Worm (Caenorhabditis elegans): ENCODE results near the gene rle-1.

Gene rle-1

ce11 chrIII:10935944-10936343, at the start of gene rle-1:
TSS of gene rle-1 (plus strand) at chrIII:10936244.
- TF ChIP-seq nhr-11 (tag; optimal IDR thresholded peaks at IDR 0.05) (no peak), nhr-77 (tag; optimal IDR thresholded peaks at IDR 0.05) (no peak), unc-62 (GFP tag; optimal IDR thresholded peaks at IDR 0.05) (no peak), zag-1 (tag; optimal IDR thresholded peaks at IDR 0.05) (no peak), ZK546.5 (tag; optimal IDR thresholded peaks at IDR 0.05) (no peak), nhr-76 (tag; optimal IDR thresholded peaks at IDR 0.05) (no peak), nhr-67 (tag; optimal IDR thresholded peaks at IDR 0.05) (no peak), ztf-4 (tag; optimal IDR thresholded peaks at IDR 0.05) (no peak), jun-1 (tag; optimal IDR thresholded peaks at IDR 0.05) (no peak), aly-2 (tag; optimal IDR thresholded peaks at IDR 0.05) (no peak), egl-5 (tag; optimal IDR thresholded peaks at IDR 0.05) (no peak), nhr-12 (tag; optimal IDR thresholded peaks at IDR 0.05) (no peak), mml-1 (tag; optimal IDR thresholded peaks at IDR 0.05) (no peak), fkh-2 (tag; optimal IDR thresholded peaks at IDR 0.05) (no peak), nfya-1 (tag; optimal IDR thresholded peaks at IDR 0.05; ENCODE audit: insufficient read depth) (no peak), sea-2 (GFP tag; optimal IDR thresholded peaks at IDR 0.05) (no peak), elt-1 (tag; optimal IDR thresholded peaks at IDR 0.05) (no peak), nhr-23 (tag; optimal IDR thresholded peaks at IDR 0.05) (no peak)

- TF ChIP-seq ceh-28 (tag; optimal IDR thresholded peaks at IDR 0.05) (no peak), elt-3 (tag; optimal IDR thresholded peaks at IDR 0.05) (no peak), fkh-10 (GFP tag; optimal IDR thresholded peaks at IDR 0.05) (no peak), nhr-237 (tag; optimal IDR thresholded peaks at IDR 0.05) (no peak), hmg-11 (tag; optimal IDR thresholded peaks at IDR 0.05) (no peak), pha-4 (tag; optimal IDR thresholded peaks at IDR 0.05) (no peak), snpc-4 (tag; optimal IDR thresholded peaks at IDR 0.05) (no peak), nhr-67 (tag; optimal IDR thresholded peaks at IDR 0.05) (no peak), nhr-43 (tag; optimal IDR thresholded peaks at IDR 0.05; ENCODE audit: poor library complexity, severe bottlenecking) (no peak), aly-2 (tag; optimal IDR thresholded peaks at IDR 0.05) (no peak)
Measured at ce11 chrIII:10888824-10889223, 47.2 kb upstream of the rle-1 start.

- no peak for TF ChIP-seq lsy-12 (tag; optimal IDR thresholded peaks at IDR 0.05)
- no peak for TF ChIP-seq pha-4 (tag; optimal IDR thresholded peaks at IDR 0.05)
- TF ChIP-seq nhr-77 (tag; optimal IDR thresholded peaks at IDR 0.05) = no peak
- TF ChIP-seq ceh-9 (tag; optimal IDR thresholded peaks at IDR 0.05) = no peak
- TF ChIP-seq ceh-82 (tag; optimal IDR thresholded peaks at IDR 0.05) = no peak
- TF ChIP-seq mml-1 (tag; optimal IDR thresholded peaks at IDR 0.05) = no peak
- no peak for TF ChIP-seq elt-1 (tag; optimal IDR thresholded peaks at IDR 0.05)
- no peak for TF ChIP-seq ceh-28 (tag; optimal IDR thresholded peaks at IDR 0.05)
- TF ChIP-seq tbx-2 (tag; optimal IDR thresholded peaks at IDR 0.05) = no peak
- no peak for TF ChIP-seq elt-3 (tag; optimal IDR thresholded peaks at IDR 0.05)
- TF ChIP-seq skn-1 (tag; optimal IDR thresholded peaks at IDR 0.05) = no peak
- no peak for TF ChIP-seq fkh-2 (tag; optimal IDR thresholded peaks at IDR 0.05)
- TF ChIP-seq unc-62 (GFP tag; optimal IDR thresholded peaks at IDR 0.05) = no peak
- no peak for TF ChIP-seq egl-27 (tag; optimal IDR thresholded peaks at IDR 0.05)
- no peak for TF ChIP-seq fos-1 (tag; optimal IDR thresholded peaks at IDR 0.05)
- no peak for TF ChIP-seq nfya-1 (tag; optimal IDR thresholded peaks at IDR 0.05; ENCODE audit: insufficient read depth)
- TF ChIP-seq lin-39 (tag; optimal IDR thresholded peaks at IDR 0.05) = no peak
- TF ChIP-seq zag-1 (tag; optimal IDR thresholded peaks at IDR 0.05) = no peak
- TF ChIP-seq pqm-1 (tag; optimal IDR thresholded peaks at IDR 0.05) = no peak
Measured at ce11 chrIII:10894220-10894619, 41.8 kb upstream of the rle-1 start, which contains the start of gene fbxb-87. TSS of gene fbxb-87 (plus strand) at chrIII:10894520.

- TF ChIP-seq ama-1 (optimal IDR thresholded peaks at IDR 0.05) (no peak), nhr-237 (tag; optimal IDR thresholded peaks at IDR 0.05) (no peak), ceh-28 (tag; optimal IDR thresholded peaks at IDR 0.05) (no peak), lin-15B (tag; optimal IDR thresholded peaks at IDR 0.05) (peak; percentile 83), nhr-28 (tag; optimal IDR thresholded peaks at IDR 0.05) (no peak), elt-1 (tag; optimal IDR thresholded peaks at IDR 0.05) (no peak), ceh-82 (tag; optimal IDR thresholded peaks at IDR 0.05) (no peak), hmg-11 (tag; optimal IDR thresholded peaks at IDR 0.05) (peak; percentile 41), elt-3 (tag; optimal IDR thresholded peaks at IDR 0.05) (no peak), lin-39 (tag; optimal IDR thresholded peaks at IDR 0.05) (no peak), nhr-11 (tag; optimal IDR thresholded peaks at IDR 0.05) (no peak), ZK546.5 (tag; optimal IDR thresholded peaks at IDR 0.05) (no peak), nfya-1 (tag; optimal IDR thresholded peaks at IDR 0.05; ENCODE audit: insufficient read depth) (peak; percentile 54), nhr-23 (tag; optimal IDR thresholded peaks at IDR 0.05) (peak; percentile 42), mdl-1 (tag; optimal IDR thresholded peaks at IDR 0.05) (no peak), fkh-2 (tag; optimal IDR thresholded peaks at IDR 0.05) (no peak), R02D3.7 (tag; optimal IDR thresholded peaks at IDR 0.05) (no peak), nhr-67 (tag; optimal IDR thresholded peaks at IDR 0.05) (no peak), elt-2 (tag; optimal IDR thresholded peaks at IDR 0.05) (no peak), mml-1 (tag; optimal IDR thresholded peaks at IDR 0.05) (no peak), egl-27 (tag; optimal IDR thresholded peaks at IDR 0.05) (no peak), nhr-25 (tag; optimal IDR thresholded peaks at IDR 0.05) (no peak), snpc-4 (tag; optimal IDR thresholded peaks at IDR 0.05) (peak; percentile 26), pha-4 (tag; optimal IDR thresholded peaks at IDR 0.05) (peak; percentile 70)
Measured at ce11 chrIII:10895817-10896413, 40.1 kb upstream of the rle-1 start, which contains the start of gene com-1. TSS of gene com-1 (plus strand) at chrIII:10896363.

Measured in whole organism, L3 larva.